Worm (Caenorhabditis elegans) whole organism, young adult: ENCODE results near the gene irld-17.

Source experiments
- C06A6.2 ChIP-seq: fragments of 200-800 bp; sonication (Bioruptor generic); conservative IDR thresholded peaks from 2 replicates; pipeline ENCODE4 v1.3.6; 2022; ENCODE audit warnings: missing genetic modification characterization, missing compliant biosample characterization
- F23B12.7 ChIP-seq: sonication (generic microtip); optimal IDR thresholded peaks from 2 replicates; lab custom pipeline; 2017; ENCODE audit warnings: missing genetic modification characterization, mild to moderate bottlenecking, missing compliant biosample characterization, antibody characterized with exemption, moderate library complexity; ENCODE audit not compliant: insufficient read depth
- F52B5.7 ChIP-seq: sonication (generic microtip); optimal IDR thresholded peaks from 2 replicates; lab custom pipeline; 2016; ENCODE audit warnings: mild to moderate bottlenecking, missing genetic modification characterization, missing compliant biosample characterization
- Y53G8AR.9 ChIP-seq: fragments of 200-800 bp; sonication (Bioruptor generic); conservative IDR thresholded peaks from 2 replicates; pipeline ENCODE4 v1.3.6; 2022; ENCODE audit warnings: missing genetic modification reagents, missing genetic modification characterization, missing compliant biosample characterization
- ama-1 ChIP-seq, 3 experiments: fragments of 150-350 bp in 1 of 3; sonication (generic microtip) in 2 of 3; optimal IDR thresholded peaks; 2 replicates each; lab custom pipeline; 2014 to 2018; ENCODE audit warnings: missing biosample characterization in 2 of 3, missing genetic modification characterization in 2 of 3, missing genetic modification reagents in 2 of 3
- attf-5 ChIP-seq: fragments of 200-800 bp; sonication (Bioruptor generic); optimal IDR thresholded peaks from 2 replicates; lab custom pipeline; 2018; ENCODE audit warnings: mild to moderate bottlenecking, missing genetic modification characterization, missing compliant biosample characterization
- cebp-1 ChIP-seq, 2 experiments: fragments of 200-800 bp in 1 of 2; sonication (Bioruptor generic) in 1 of 2; sonication (generic microtip) in 1 of 2; IDR thresholded peaks in 1 of 2; optimal IDR thresholded peaks in 1 of 2; 2 replicates each; pipeline versions ENCODE4 v1.3.6 to Lab custom; 2017 to 2022; ENCODE audit warnings: missing compliant biosample characterization in 2 of 2, missing genetic modification characterization in 2 of 2, mild to moderate bottlenecking in 1 of 2, missing genetic modification reagents in 1 of 2, moderate library complexity in 1 of 2
- dox-1 ChIP-seq: fragments of 200-800 bp; sonication (Bioruptor generic); IDR thresholded peaks from 2 replicates; pipeline ENCODE4 v1.3.6; 2022; ENCODE audit warnings: missing genetic modification reagents, missing genetic modification characterization, missing compliant biosample characterization
- egl-44 ChIP-seq: fragments of 200-800 bp; sonication (Bioruptor generic); IDR thresholded peaks from 2 replicates; pipeline ENCODE4 v1.3.6; 2022; ENCODE audit warnings: missing genetic modification reagents, missing genetic modification characterization, missing compliant biosample characterization
- egrh-3 ChIP-seq: fragments of 200-800 bp; sonication (Bioruptor generic); IDR thresholded peaks from 2 replicates; pipeline ENCODE4 v1.3.6; 2022; ENCODE audit warnings: missing genetic modification reagents, missing genetic modification characterization, missing compliant biosample characterization
- ekl-4 ChIP-seq: fragments of 200-800 bp; sonication (Bioruptor generic); IDR thresholded peaks from 2 replicates; pipeline ENCODE4 v1.3.6; 2022; ENCODE audit warnings: missing genetic modification reagents, missing genetic modification characterization, missing compliant biosample characterization
- hmg-20 ChIP-seq: fragments of 200-800 bp; sonication (Bioruptor generic); IDR thresholded peaks from 2 replicates; pipeline ENCODE4 v1.3.6; 2022; ENCODE audit warnings: missing genetic modification reagents, missing genetic modification characterization, missing compliant biosample characterization
- lag-1 ChIP-seq: fragments of 200-800 bp; sonication (Bioruptor generic); IDR thresholded peaks from 2 replicates; pipeline ENCODE4 v1.3.6; 2022; ENCODE audit warnings: missing genetic modification reagents, missing genetic modification characterization, missing compliant biosample characterization
- let-526 ChIP-seq: fragments of 200-800 bp; sonication (Bioruptor generic); IDR thresholded peaks from 2 replicates; pipeline ENCODE4 v1.3.6; 2022; ENCODE audit warnings: missing genetic modification reagents, missing genetic modification characterization, missing compliant biosample characterization
- lin-40 ChIP-seq: sonication (generic microtip); optimal IDR thresholded peaks from 2 replicates; lab custom pipeline; 2016; ENCODE audit warnings: missing genetic modification characterization, mild to moderate bottlenecking, missing compliant biosample characterization, missing genotype, missing genetic modification reagents
- madf-6 ChIP-seq: fragments of 200-800 bp; sonication (Bioruptor generic); IDR thresholded peaks from 2 replicates; pipeline ENCODE4 v1.3.6; 2022; ENCODE audit warnings: missing genetic modification reagents, missing genetic modification characterization, missing compliant biosample characterization
- mcd-1 ChIP-seq: fragments of 200-800 bp; sonication (Bioruptor generic); IDR thresholded peaks from 2 replicates; pipeline ENCODE4 v1.3.6; 2022; ENCODE audit warnings: missing genetic modification reagents, missing genetic modification characterization, missing compliant biosample characterization
- mes-4 ChIP-seq: sonication (generic microtip); optimal IDR thresholded peaks from 2 replicates; lab custom pipeline; 2016; ENCODE audit warnings: missing genotype, missing genetic modification characterization, missing compliant biosample characterization
- nhr-80 ChIP-seq: sonication (generic microtip); optimal IDR thresholded peaks from 2 replicates; lab custom pipeline; 2016; ENCODE audit warnings: missing genetic modification characterization, missing compliant biosample characterization
- snpc-4 ChIP-seq, 5 experiments: fragments of 150-350 bp in 1 of 5; sonication (generic microtip) in 4 of 5; optimal IDR thresholded peaks; 2 replicates each; lab custom pipeline; 2014 to 2018; ENCODE audit warnings: missing genetic modification characterization in 5 of 5, missing biosample characterization in 3 of 5, antibody characterized with exemption in 2 of 5, mild to moderate bottlenecking in 2 of 5, missing compliant biosample characterization in 2 of 5, missing genotype in 2 of 5, moderate library complexity in 2 of 5, missing genetic modification reagents in 1 of 5
- sptf-2 ChIP-seq: fragments of 200-800 bp; sonication (Bioruptor generic); optimal IDR thresholded peaks from 2 replicates; lab custom pipeline; 2018; ENCODE audit warnings: mild to moderate bottlenecking, missing genetic modification characterization, missing compliant biosample characterization
- ztf-18 ChIP-seq: sonication (generic microtip); optimal IDR thresholded peaks from 2 replicates; lab custom pipeline; 2016; ENCODE audit warnings: missing genotype, mild to moderate bottlenecking, missing genetic modification characterization, missing compliant biosample characterization
- ztf-26 ChIP-seq: sonication (generic microtip); optimal IDR thresholded peaks from 2 replicates; lab custom pipeline; 2017; ENCODE audit warnings: missing genetic modification characterization, missing compliant biosample characterization

irld-17 gene

DNA sequence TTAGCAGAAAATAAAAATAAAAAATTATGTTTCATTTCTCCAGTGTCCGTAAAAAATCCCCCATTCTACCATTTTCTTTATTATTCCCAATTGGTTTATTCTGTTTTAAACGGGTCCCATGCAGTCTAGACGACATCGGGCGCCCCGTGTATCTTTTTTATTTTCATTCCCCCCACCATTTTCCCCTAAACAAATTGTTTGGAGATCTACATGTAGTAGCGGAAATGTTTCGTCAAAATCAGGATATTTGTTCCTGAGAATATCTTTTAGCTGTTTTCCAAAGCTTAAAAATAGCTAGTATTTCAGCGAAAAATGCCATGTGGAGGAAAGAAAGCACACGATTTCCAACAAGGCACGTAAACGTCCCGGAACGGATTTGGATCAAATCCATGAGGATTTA lies 43.7 kb upstream of the irld-17 start, which contains the start of gene F16B4.5:
F16B4.5 (plus strand) TSS at position 301 of the 400 bp plus-strand sequence.
- TF ChIP-seq ekl-4 (GFP tag; lab: Robert Waterston, UW) (no peak), let-526 (GFP tag; lab: Robert Waterston, UW) (no peak), C06A6.2 (no peak), snpc-4 (GFP tag; optimal IDR thresholded peaks at IDR 0.05; lab: Kevin White, UChicago) (no peak), snpc-4 (tag; optimal IDR thresholded peaks at IDR 0.05; lab: Kevin White, UChicago) (no peak), attf-5 (GFP tag; lab: Kevin White, UChicago) (no peak), Y53G8AR.9 (GFP tag; lab: Robert Waterston, UW) (no peak)

DNA sequence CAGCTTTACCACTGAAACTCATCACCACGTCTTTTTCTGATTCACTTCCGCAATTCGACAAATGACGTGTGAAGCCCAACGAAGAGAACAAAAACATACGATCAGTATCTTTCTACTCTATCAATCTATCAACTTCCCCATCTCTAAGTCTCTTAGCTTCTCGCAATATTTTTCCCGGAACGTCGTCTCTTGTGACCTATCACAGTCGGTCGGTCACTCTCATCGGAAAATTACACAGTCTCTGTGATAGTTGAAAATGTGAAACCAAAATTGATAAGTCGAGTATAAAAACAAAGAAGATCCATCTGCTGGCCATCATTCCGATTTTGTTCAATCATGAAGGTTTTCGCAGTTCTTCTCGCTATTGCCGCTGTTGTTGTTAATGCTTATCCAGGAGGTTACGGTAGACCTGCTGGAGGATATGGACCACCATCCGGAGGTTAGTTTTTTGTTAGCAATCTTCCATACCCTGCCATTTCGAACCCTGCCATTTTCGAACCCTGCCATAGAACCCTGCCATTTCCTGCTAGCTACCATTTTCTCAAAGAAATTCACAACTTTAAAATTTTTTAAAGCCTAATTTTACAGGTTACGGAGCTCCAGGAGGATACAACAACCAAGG lies 37.9 kb upstream of the irld-17 start, which contains the start of gene F16B4.4:
F16B4.4 (plus strand) TSS at position 221 of the 622 bp plus-strand sequence.
- TF ChIP-seq ama-1 (optimal IDR thresholded peaks at IDR 0.05; lab: Kevin White, UChicago), result peak; percentile 48
- TF ChIP-seq ama-1 (GFP tag; optimal IDR thresholded peaks at IDR 0.05; lab: Kevin White, UChicago), result no peak
- TF ChIP-seq F23B12.7 (tag; lab: Kevin White, UChicago), result no peak
- TF ChIP-seq egl-44 (GFP tag; lab: Robert Waterston, UW), result no peak

DNA sequence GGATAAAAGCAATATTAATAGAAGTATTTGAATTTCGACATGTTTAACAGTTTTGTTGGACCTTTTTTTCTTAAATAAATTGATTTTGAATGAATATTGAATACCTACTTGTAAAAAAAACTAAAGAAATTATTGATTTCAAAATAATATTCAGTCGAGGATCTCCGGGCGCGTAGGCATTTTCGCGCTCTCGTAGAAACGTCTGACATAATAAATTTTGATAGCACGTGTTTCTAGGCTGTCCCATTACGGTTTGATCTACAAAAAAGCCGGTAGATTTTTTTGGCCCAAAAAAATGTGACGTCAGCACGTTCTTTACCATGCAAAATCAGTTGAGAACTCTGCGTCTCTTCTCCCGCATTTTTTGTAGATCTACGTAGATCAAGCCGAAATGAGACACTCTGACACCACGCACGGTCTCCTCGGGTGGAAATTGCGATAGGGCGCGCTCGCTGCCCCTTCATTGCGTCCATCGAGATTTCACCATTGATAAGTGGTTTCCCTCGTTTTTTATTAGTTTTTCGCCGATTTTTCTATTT lies 37.2 kb upstream of the irld-17 start:
- no peak for TF ChIP-seq mes-4 (tag; lab: Kevin White, UChicago)
- peak; percentile 25 for TF ChIP-seq lin-40 (tag; lab: Kevin White, UChicago)
- TF ChIP-seq, all 124 proteins: peak for 1

DNA sequence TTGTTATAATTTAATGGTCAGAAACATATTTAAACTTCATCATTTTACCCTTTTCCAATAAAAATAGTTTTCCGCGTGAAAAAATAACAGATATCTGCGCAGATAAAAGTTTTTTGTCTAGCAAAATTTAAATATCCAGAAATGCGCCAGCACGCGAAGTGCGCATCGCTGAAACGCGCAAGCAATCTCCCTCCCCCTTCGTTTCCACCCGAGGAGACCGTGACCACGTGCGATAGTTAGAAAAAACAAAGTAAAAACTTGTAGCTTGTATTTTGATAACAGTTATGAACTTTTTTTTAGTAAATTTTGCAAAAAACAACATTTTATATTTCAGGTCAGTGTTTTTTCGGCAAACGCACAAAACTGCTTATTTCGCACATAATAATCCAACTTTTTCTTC lies 32.7 kb upstream of the irld-17 start:
- TF ChIP-seq nhr-80 (tag; lab: Kevin White, UChicago), result peak; percentile 32
- TF ChIP-seq ztf-18 (tag; lab: Kevin White, UChicago), result peak; percentile 90
- TF ChIP-seq hmg-20 (GFP tag; lab: Robert Waterston, UW), result 0 out of 2 replicates have a peak, but pooled peaks have one; percentile 24
- peak; percentile 31 for TF ChIP-seq attf-5 (GFP tag; lab: Kevin White, UChicago)
- TF ChIP-seq mcd-1, result peak; percentile 55
- peak; percentile 49; the same call in 1 of the 2 replicates for TF ChIP-seq dox-1 (GFP tag; lab: Robert Waterston, UW)
- TF ChIP-seq egrh-3 (GFP tag; lab: Robert Waterston, UW), result peak; percentile 53; the same call in 1 of the 2 replicates

DNA sequence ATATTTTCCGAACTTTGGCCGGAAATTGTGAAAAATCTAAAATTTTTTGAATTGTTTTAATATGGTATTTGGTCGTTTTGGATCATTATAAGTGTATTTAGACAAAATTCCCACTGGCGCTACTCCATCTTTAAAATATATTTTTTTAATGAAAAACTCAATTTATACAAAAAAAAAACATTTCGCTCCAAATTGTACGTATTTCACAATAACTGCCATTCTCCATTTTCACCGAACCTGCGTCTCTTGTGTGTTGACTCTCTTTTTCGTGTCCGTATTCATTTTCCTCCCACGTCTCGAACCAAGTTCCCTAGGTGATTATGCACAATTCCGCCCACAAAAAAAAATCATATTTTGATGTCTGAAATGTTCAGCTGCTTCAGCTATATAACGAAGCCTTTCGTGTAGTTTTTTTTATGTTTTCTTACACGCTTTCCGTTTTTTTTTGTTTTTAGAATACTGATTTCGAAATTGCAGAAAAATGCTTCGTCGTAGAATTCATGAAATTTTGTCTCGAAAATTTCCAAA lies 31.2 kb upstream of the irld-17 start, which contains the start of gene F16B4.2:
F16B4.2 (plus strand) TSS at position 478 of the 528 bp plus-strand sequence.
- no peak for TF ChIP-seq lag-1
- TF ChIP-seq sptf-2 (GFP tag; lab: Kevin White, UChicago), result no peak
- TF ChIP-seq cebp-1 (GFP tag; IDR thresholded peaks at IDR 0.05; lab: Robert Waterston, UW), result peak; percentile 70
- TF ChIP-seq cebp-1 (tag; optimal IDR thresholded peaks at IDR 0.05; lab: Kevin White, UChicago), result peak; percentile 86

DNA sequence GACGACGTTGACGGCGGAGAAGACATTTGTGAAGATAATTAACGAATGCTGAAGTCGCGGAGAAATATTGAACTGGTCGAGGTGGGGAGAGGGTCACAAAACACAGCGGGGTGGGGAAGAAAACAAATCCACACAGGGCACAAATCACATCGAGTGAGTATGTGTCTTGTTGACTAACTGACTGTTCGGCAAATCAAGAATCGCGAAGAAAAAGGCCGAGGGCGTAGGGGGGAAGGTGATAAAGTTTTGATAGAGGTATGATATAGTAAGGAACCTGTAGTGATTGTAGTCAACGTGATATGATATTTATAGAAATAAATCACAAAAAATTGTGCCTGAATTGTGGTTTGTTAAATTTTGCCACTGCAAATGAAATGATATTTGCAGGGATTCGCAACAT lies 24.0 kb upstream of the irld-17 start, which contains the start of gene nhr-178:
nhr-178 (minus strand) TSS at position 164 of the 400 bp plus-strand sequence.
- TF ChIP-seq lin-40 (tag; lab: Kevin White, UChicago) (peak; percentile 40), nhr-80 (tag; lab: Kevin White, UChicago) (peak; percentile 84), F52B5.7 (tag; lab: Kevin White, UChicago) (no peak), ztf-26 (tag; lab: Kevin White, UChicago) (no peak)

DNA sequence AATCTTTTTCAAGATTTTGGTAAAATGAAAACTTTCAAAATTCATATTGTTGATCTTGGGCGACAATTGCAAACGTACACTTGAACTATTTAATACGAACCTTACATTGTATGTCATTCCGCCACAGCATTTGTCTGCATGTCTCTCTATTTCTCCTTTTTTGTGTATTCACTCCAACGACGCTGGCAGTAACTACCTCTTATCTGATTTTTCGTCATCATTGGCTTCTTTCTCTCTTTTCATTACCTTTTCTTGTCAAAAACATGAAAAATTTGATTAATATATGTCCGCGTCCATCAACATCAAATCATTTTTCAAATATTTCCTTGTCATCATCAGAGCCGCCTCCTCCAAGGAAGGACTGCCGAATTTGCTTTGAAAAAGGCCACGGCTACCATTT lies 21.7 kb upstream of the irld-17 start, which contains the start of gene nhr-177:
nhr-177 (plus strand) TSS at position 167 of the 400 bp plus-strand sequence.
- TF ChIP-seq nhr-80 (tag; lab: Kevin White, UChicago) (peak; percentile 69), madf-6 (GFP tag; lab: Robert Waterston, UW) (no peak)
